Fruit fly (Drosophila melanogaster): ENCODE measurements around the gene ttm2.

Gene ttm2

DNA sequence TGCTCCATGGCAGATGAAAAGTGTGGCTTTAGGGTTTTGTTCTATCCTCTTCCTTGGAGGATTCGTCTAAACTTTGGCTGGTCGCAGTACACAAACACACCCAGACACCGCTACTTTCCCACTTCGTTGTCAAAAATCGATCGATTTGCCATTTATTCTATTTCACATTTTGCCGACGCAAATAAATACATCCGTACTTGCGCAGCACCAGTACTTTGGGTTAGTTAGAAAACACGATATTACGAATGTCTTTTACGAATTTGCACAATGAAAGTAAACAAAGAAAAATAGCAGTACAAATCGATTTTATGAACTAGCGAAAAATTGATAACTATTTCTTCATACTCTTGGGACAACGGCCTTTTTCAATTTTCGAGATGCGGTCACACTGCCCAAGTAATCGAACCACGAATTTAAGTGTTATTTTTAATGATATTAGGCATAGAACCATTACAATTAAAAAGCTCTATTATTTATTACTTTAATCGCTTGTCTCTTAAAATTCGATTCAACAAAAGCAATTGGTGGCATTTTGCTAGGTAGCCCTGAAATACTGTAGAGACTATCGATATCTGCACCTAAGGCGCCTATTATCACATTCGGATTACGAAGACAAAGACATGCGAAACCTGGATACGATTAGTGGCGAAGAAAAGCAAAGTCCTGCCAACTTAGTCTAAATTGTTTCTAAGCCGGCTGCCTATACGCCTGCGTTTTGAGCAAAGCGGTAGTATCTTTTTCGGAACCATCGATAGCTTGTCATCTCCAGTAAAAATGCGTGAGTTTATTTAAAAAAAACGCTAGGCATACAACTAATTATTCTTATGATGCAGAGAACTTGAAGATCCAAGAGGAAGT lies 17.1 kb upstream of the ttm2 start, which contains the start of the genes DIP2 and wac (continued):
- peak; percentile 42 for TF ChIP-seq fd96Cb (tag; optimal IDR thresholded peaks at IDR 0.05)
- TF ChIP-seq CG33557 (GFP tag; optimal IDR thresholded peaks at IDR 0.05), result peak; percentile 60
- no peak for TF ChIP-seq Vsx1 (GFP tag; optimal IDR thresholded peaks at IDR 0.05)
- TF ChIP-seq peb (GFP tag; IDR thresholded peaks at IDR 0.05), result no peak
- TF ChIP-seq CG2202 (tag; optimal IDR thresholded peaks at IDR 0.05), result no peak
- TF ChIP-seq az2 (GFP tag; optimal IDR thresholded peaks at IDR 0.05), result peak; percentile 79
- TF ChIP-seq CG18476 (GFP tag; optimal IDR thresholded peaks at IDR 0.05), result peak; percentile 43
- peak; percentile 74 for TF ChIP-seq CG2712 (tag; optimal IDR thresholded peaks at IDR 0.05)
- peak; percentile 3 for TF ChIP-seq CG12299 (tag; optimal IDR thresholded peaks at IDR 0.05)
- TF ChIP-seq Hr3 (GFP tag; optimal IDR thresholded peaks at IDR 0.05), result peak; percentile 75
- peak; percentile 21 for TF ChIP-seq CG12219 (GFP tag; optimal IDR thresholded peaks at IDR 0.05)
- TF ChIP-seq Bgb (GFP tag; IDR thresholded peaks at IDR 0.05; ENCODE audit: partially characterized antibody), result peak; percentile 91
- TF ChIP-seq CG31224 (GFP tag; IDR thresholded peaks at IDR 0.05), result peak; percentile 55
- peak; percentile 82 for TF ChIP-seq CG9609 (GFP tag; optimal IDR thresholded peaks at IDR 0.05)
- TF ChIP-seq tgo (GFP tag; IDR thresholded peaks at IDR 0.05), result peak; percentile 71
- peak; percentile 32 for TF ChIP-seq CG4328 (GFP tag; optimal IDR thresholded peaks at IDR 0.05)
- TF ChIP-seq Sin3A (optimal IDR thresholded peaks at IDR 0.05), result peak; percentile 89
- no peak for TF ChIP-seq klu (GFP tag; IDR thresholded peaks at IDR 0.05)
- peak; percentile 66 for TF ChIP-seq bigmax (GFP tag; optimal IDR thresholded peaks at IDR 0.05)
- peak; percentile 75 for TF ChIP-seq Nf-YC (tag; optimal IDR thresholded peaks at IDR 0.05)
- TF ChIP-seq CkIIα-i1 (GFP tag; IDR thresholded peaks at IDR 0.05), result no peak
- no peak for TF ChIP-seq CG17568 (GFP tag; optimal IDR thresholded peaks at IDR 0.05)
- TF ChIP-seq scrt (GFP tag; optimal IDR thresholded peaks at IDR 0.05), result no peak
- TF ChIP-seq h (optimal IDR thresholded peaks at IDR 0.05), result no peak
- peak; percentile 50 for TF ChIP-seq Oaz (GFP tag; IDR thresholded peaks at IDR 0.05)
- peak; percentile 18 for TF ChIP-seq CG9437 (GFP tag; optimal IDR thresholded peaks at IDR 0.05)
- peak; percentile 78 for TF ChIP-seq HmgD (GFP tag; optimal IDR thresholded peaks at IDR 0.05)
- TF ChIP-seq CG7556 (GFP tag; optimal IDR thresholded peaks at IDR 0.05), result peak; percentile 55
- no peak for TF ChIP-seq Kr (GFP tag; optimal IDR thresholded peaks at IDR 0.05)
- TF ChIP-seq sug (tag; optimal IDR thresholded peaks at IDR 0.05), result peak; percentile 74
- peak; percentile 59; the same call in 1 of the 2 replicates for TF ChIP-seq H2.0 (GFP tag; IDR thresholded peaks at IDR 0.05)
- no peak for TF ChIP-seq sc (optimal IDR thresholded peaks at IDR 0.05)
- peak; percentile 37 for TF ChIP-seq sc (GFP tag; optimal IDR thresholded peaks at IDR 0.05)
- peak; percentile 63 for TF ChIP-seq CG13296 (GFP tag; optimal IDR thresholded peaks at IDR 0.05)
- no peak for TF ChIP-seq CG7745 (tag; optimal IDR thresholded peaks at IDR 0.05)
- peak; percentile 81 for TF ChIP-seq Ptx1 (GFP tag; IDR thresholded peaks at IDR 0.05)
- TF ChIP-seq CG1602 (GFP tag; optimal IDR thresholded peaks at IDR 0.05), result peak; percentile 42
- no peak for TF ChIP-seq nau (GFP tag; optimal IDR thresholded peaks at IDR 0.05)
- peak; percentile 54 for TF ChIP-seq D19A (tag; optimal IDR thresholded peaks at IDR 0.05)
- peak; percentile 90 for TF ChIP-seq Dip3 (GFP tag; optimal IDR thresholded peaks at IDR 0.05)
- TF ChIP-seq Elba2 (GFP tag; optimal IDR thresholded peaks at IDR 0.05), result peak; percentile 56
- no peak for TF ChIP-seq CG12071 (GFP tag; optimal IDR thresholded peaks at IDR 0.05)
- peak; percentile 87 for TF ChIP-seq ci (GFP tag; IDR thresholded peaks at IDR 0.05)
- TF ChIP-seq CG43689 (GFP tag; IDR thresholded peaks at IDR 0.05), result no peak
- peak; percentile 79 for TF ChIP-seq Dad (GFP tag; optimal IDR thresholded peaks at IDR 0.05)
- TF ChIP-seq CG9876 (GFP tag; optimal IDR thresholded peaks at IDR 0.05), result peak; percentile 75
- peak; percentile 93 for TF ChIP-seq jumu (GFP tag; optimal IDR thresholded peaks at IDR 0.05)
- TF ChIP-seq Dref (GFP tag; IDR thresholded peaks at IDR 0.05), result peak; percentile 84
- TF ChIP-seq HLHmδ (GFP tag; optimal IDR thresholded peaks at IDR 0.05), result peak; percentile 5
- TF ChIP-seq CrebB (tag; optimal IDR thresholded peaks at IDR 0.05), result no peak
- peak; percentile 78 for TF ChIP-seq CG16863 (GFP tag; optimal IDR thresholded peaks at IDR 0.05)
